In the genomic region with DNA sequence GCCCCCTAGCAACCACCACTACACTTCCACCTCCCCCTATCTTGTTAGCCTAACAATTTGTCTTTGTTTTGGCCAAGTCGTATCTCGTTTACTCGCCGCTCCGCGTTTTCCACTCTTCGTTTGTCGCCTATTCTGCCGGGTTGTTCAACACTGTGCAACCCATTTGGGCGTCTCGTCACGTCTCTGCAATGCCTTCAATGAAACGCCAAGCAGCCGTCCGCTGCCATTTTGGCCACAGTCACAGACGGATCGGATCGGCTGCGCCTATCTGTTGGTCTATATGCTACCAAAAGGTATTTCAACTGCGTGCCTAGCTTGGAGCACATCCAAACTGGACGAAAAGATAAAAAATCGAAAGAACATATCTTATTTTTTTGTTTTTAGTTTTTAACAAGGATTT, we compare ENCODE assay signal across 3 fruit fly cellular contexts.
TF ChIP-seq lines count a peak whose summit lies in the region.

No protein-coding gene starts in this region.

- TF ChIP-seq CTCF in whole organism, embryonic (GFP tag; optimal IDR thresholded peaks at IDR 0.05; lab: Kevin White, UChicago): no peak

TF ChIP-seq in whole organism, embryonic, 481 proteins besides CTCF, POLR2A, EP300 and RAD21:
- peak; percentile 59 for TF ChIP-seq Ets65A (GFP tag; lab: Kevin White, UChicago)
- TF ChIP-seq tgo (GFP tag; IDR thresholded peaks at IDR 0.05; lab: Robert Waterston, UW): 0 out of 3 replicates have a peak, but pooled peaks have one; percentile 15
- TF ChIP-seq CG6175 (GFP tag; IDR thresholded peaks at IDR 0.05; lab: Robert Waterston, UW): peak; percentile 44; the same call in 1 of the 3 replicates
- TF ChIP-seq Aef1 (GFP tag; IDR thresholded peaks at IDR 0.05; lab: Robert Waterston, UW): no peak
- TF ChIP-seq chinmo (GFP tag; IDR thresholded peaks at IDR 0.05; lab: Robert Waterston, UW; ENCODE audit: partially characterized antibody): peak; percentile 85; the same call in 3 of the 4 replicates
- no peak for TF ChIP-seq ato (GFP tag; IDR thresholded peaks at IDR 0.05; lab: Robert Waterston, UW; ENCODE audit: partially characterized antibody)
- TF ChIP-seq vvl (GFP tag; IDR thresholded peaks at IDR 0.05; lab: Robert Waterston, UW): 0 out of 2 replicates have a peak, but pooled peaks have one; percentile 39
- TF ChIP-seq CG4404 (GFP tag; IDR thresholded peaks at IDR 0.05; lab: Robert Waterston, UW): 0 out of 2 replicates have a peak, but pooled peaks have one; percentile 7
- 0 out of 2 replicates have a peak, but pooled peaks have one; percentile 12 for TF ChIP-seq Awh (GFP tag; IDR thresholded peaks at IDR 0.05; lab: Robert Waterston, UW)
- 0 out of 3 replicates have a peak, but pooled peaks have one; percentile 13 for TF ChIP-seq ase (GFP tag; IDR thresholded peaks at IDR 0.05; lab: Robert Waterston, UW)
- TF ChIP-seq Drgx (GFP tag; IDR thresholded peaks at IDR 0.05; lab: Robert Waterston, UW): 0 out of 2 replicates have a peak, but pooled peaks have one; percentile 14
- no peak for TF ChIP-seq Lhr (GFP tag; optimal IDR thresholded peaks at IDR 0.05; lab: Kevin White, UChicago)
- no peak for TF ChIP-seq Nf-YA (GFP tag; IDR thresholded peaks at IDR 0.05; lab: Robert Waterston, UW)

TF ChIP-seq in whole organism, prepupa, 60 proteins besides CTCF, POLR2A, EP300 and RAD21:
- TF ChIP-seq Eip75B (GFP tag; optimal IDR thresholded peaks at IDR 0.05; lab: Kevin White, UChicago) (no peak), CG10669 (GFP tag; optimal IDR thresholded peaks at IDR 0.05; lab: Kevin White, UChicago) (no peak), Met (GFP tag; optimal IDR thresholded peaks at IDR 0.05; lab: Kevin White, UChicago) (no peak), CG6163 (GFP tag; IDR thresholded peaks at IDR 0.05; lab: Robert Waterston, UW) (no peak), CG6276 (GFP tag; optimal IDR thresholded peaks at IDR 0.05; lab: Kevin White, UChicago) (no peak), svp (GFP tag; lab: Kevin White, UChicago) (no peak), Gug (GFP tag; IDR thresholded peaks at IDR 0.05; lab: Robert Waterston, UW) (no peak), achi (GFP tag; optimal IDR thresholded peaks at IDR 0.05; lab: Kevin White, UChicago) (no peak), CG6854 (GFP tag; optimal IDR thresholded peaks at IDR 0.05; lab: Kevin White, UChicago) (no peak), CG15336 (GFP tag; IDR thresholded peaks at IDR 0.05; lab: Robert Waterston, UW) (0 out of 2 replicates have a peak, but pooled peaks have one; percentile 12), Eip78C (GFP tag; lab: Kevin White, UChicago) (peak; percentile 15), OdsH (GFP tag; optimal IDR thresholded peaks at IDR 0.05; lab: Kevin White, UChicago) (no peak), ss (GFP tag; optimal IDR thresholded peaks at IDR 0.05; lab: Kevin White, UChicago) (no peak)
TF ChIP-seq in whole organism, prepupa: peak in this region for 2.

TF ChIP-seq in whole organism, pupa, 21 proteins besides CTCF, POLR2A, EP300 and RAD21:
- TF ChIP-seq Ets98B (GFP tag; IDR thresholded peaks at IDR 0.05; lab: Robert Waterston, UW): peak; percentile 39
- no peak for TF ChIP-seq rn (GFP tag; IDR thresholded peaks at IDR 0.05; lab: Robert Waterston, UW)
- TF ChIP-seq CG12605 (GFP tag; IDR thresholded peaks at IDR 0.05; lab: Robert Waterston, UW): no peak
- TF ChIP-seq CG15710 (tag; optimal IDR thresholded peaks at IDR 0.05; lab: Kevin White, UChicago): no peak
- peak; percentile 19; the same call in 1 of the 3 replicates for TF ChIP-seq fd96Ca (GFP tag; IDR thresholded peaks at IDR 0.05; lab: Robert Waterston, UW)
- no peak for TF ChIP-seq CG8301 (tag; optimal IDR thresholded peaks at IDR 0.05; lab: Kevin White, UChicago)
- no peak for TF ChIP-seq D1 (tag; optimal IDR thresholded peaks at IDR 0.05; lab: Kevin White, UChicago)
TF ChIP-seq in whole organism, pupa: peak in this region for 2.
